Worm (Caenorhabditis elegans) whole organism, L2 larva: Measurements from ENCODE around the gene pgam-5.

Source experiments
- egl-27 ChIP-seq: sonication (generic microtip); optimal IDR thresholded peaks from 3 replicates; lab custom pipeline; 2017; ENCODE audit warnings: missing biosample characterization, missing genetic modification reagents, missing genetic modification characterization
- ztf-11 ChIP-seq: sonication (generic microtip); optimal IDR thresholded peaks from 2 replicates; lab custom pipeline; 2017; ENCODE audit warnings: missing biosample characterization, missing genetic modification characterization

DNA sequence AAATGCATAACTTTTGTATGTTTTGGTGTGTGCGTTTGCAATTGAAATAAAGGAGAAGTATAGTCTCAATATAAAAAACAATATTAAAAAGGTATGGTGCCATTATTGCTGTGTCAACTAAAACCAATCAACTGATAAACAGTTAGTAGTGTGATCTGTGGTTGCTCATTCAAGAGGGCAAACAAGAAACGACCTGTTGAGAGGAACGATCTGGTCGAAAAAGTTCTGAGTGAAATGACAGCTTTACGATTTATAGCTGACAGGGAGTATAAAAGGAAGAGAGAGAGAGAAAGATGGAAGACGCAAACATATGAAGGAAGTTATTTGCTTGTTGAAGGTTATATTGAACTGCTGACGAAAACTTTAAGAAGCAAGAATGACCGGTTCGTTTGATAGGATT, 40.6 kb downstream of the pgam-5 start:
- TF ChIP-seq egl-27 (tag; lab: Kevin White, UChicago) (no peak), ztf-11 (tag; lab: Kevin White, UChicago) (no peak)
